Fruit fly (Drosophila melanogaster): Measurements from ENCODE around the gene CG7953.

The CG7953 gene

dm6 chr2L:13835959-13836358, 11.8 kb upstream of the CG7953 start:
- no peak for TF ChIP-seq CG12768 (GFP tag; optimal IDR thresholded peaks at IDR 0.05)
- no peak for TF ChIP-seq CG7101 (tag; optimal IDR thresholded peaks at IDR 0.05)
- no peak for TF ChIP-seq cnc (optimal IDR thresholded peaks at IDR 0.05)
- no peak for TF ChIP-seq toe (GFP tag; optimal IDR thresholded peaks at IDR 0.05)
- no peak for TF ChIP-seq Crg-1 (GFP tag; optimal IDR thresholded peaks at IDR 0.05)
- no peak for TF ChIP-seq CG5204 (GFP tag; optimal IDR thresholded peaks at IDR 0.05)
- no peak for TF ChIP-seq bab1 (GFP tag; optimal IDR thresholded peaks at IDR 0.05)
- no peak for TF ChIP-seq Hr96 (GFP tag; optimal IDR thresholded peaks at IDR 0.05)
- no peak for TF ChIP-seq Mnt (GFP tag; optimal IDR thresholded peaks at IDR 0.05)
- TF ChIP-seq cic (GFP tag; optimal IDR thresholded peaks at IDR 0.05), result no peak
- TF ChIP-seq CG7045 (GFP tag; optimal IDR thresholded peaks at IDR 0.05), result no peak
- TF ChIP-seq Clk (GFP tag; optimal IDR thresholded peaks at IDR 0.05), result no peak
- no peak for TF ChIP-seq CG33017 (tag; optimal IDR thresholded peaks at IDR 0.05)
- TF ChIP-seq kay (GFP tag; ENCODE audit: borderline replicate concordance), result no peak
- no peak for TF ChIP-seq CG11617 (GFP tag; optimal IDR thresholded peaks at IDR 0.05)
- TF ChIP-seq ovo (GFP tag; optimal IDR thresholded peaks at IDR 0.05), result no peak

dm6 chr2L:13837579-13837978, 10.1 kb upstream of the CG7953 start:
- TF ChIP-seq Hr96 (GFP tag; optimal IDR thresholded peaks at IDR 0.05) (no peak), cic (GFP tag; optimal IDR thresholded peaks at IDR 0.05) (no peak), Mnt (GFP tag; optimal IDR thresholded peaks at IDR 0.05) (no peak), toe (GFP tag; optimal IDR thresholded peaks at IDR 0.05) (no peak), CG33017 (tag; optimal IDR thresholded peaks at IDR 0.05) (no peak), CG1620 (GFP tag; optimal IDR thresholded peaks at IDR 0.05) (no peak), pad (GFP tag; optimal IDR thresholded peaks at IDR 0.05) (no peak), CG7101 (tag; optimal IDR thresholded peaks at IDR 0.05) (no peak), tj (GFP tag; optimal IDR thresholded peaks at IDR 0.05) (no peak), CG12768 (GFP tag; optimal IDR thresholded peaks at IDR 0.05) (no peak), kay (GFP tag; ENCODE audit: borderline replicate concordance) (no peak), Crg-1 (GFP tag; optimal IDR thresholded peaks at IDR 0.05) (no peak), ovo (GFP tag; optimal IDR thresholded peaks at IDR 0.05) (no peak), Clk (GFP tag; optimal IDR thresholded peaks at IDR 0.05) (no peak), cnc (optimal IDR thresholded peaks at IDR 0.05) (no peak), bab1 (GFP tag; optimal IDR thresholded peaks at IDR 0.05) (no peak), CG5204 (GFP tag; optimal IDR thresholded peaks at IDR 0.05) (no peak)

DNA sequence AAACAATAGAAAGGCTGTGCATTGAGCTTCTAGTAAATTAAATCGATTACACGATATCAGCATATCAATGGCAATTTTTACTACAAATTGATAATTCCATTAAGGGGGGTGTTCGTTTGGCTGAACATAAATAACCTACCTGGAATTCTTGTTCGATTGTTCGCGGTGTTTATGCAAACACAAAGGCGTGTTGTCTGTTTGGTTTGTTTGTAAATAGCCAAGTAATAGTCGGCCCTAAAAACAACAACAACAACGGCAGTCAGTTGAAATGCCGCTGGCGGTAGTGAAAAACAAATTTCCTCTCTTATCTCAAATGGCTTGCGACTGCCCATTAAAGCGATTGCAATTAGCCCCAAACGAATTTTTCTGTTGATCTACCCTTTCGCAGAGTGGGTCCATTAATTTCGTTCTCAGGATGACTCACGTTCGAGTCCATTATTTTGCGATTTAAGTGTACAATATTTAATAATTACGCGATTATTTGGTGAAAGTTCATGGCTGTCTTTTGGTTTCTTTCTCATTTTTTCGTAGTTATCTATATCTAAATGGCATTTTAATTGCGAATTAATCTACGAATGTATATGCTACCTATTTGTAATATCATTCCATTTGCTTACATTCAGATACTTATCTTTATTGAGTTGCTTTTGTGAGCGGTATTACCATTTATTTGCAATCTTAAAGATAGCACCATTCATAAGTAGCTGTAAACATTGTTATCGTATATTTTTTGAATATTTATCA, 8.9 kb upstream of the CG7953 start:
- TF ChIP-seq bab1 (GFP tag; optimal IDR thresholded peaks at IDR 0.05), result no peak
- no peak for TF ChIP-seq ovo (GFP tag; optimal IDR thresholded peaks at IDR 0.05)
- peak; percentile 93 for TF ChIP-seq cic (GFP tag; optimal IDR thresholded peaks at IDR 0.05)
- no peak for TF ChIP-seq tj (GFP tag; optimal IDR thresholded peaks at IDR 0.05)
- peak; percentile 78 for TF ChIP-seq CG33017 (tag; optimal IDR thresholded peaks at IDR 0.05)
- TF ChIP-seq CG12768 (GFP tag; optimal IDR thresholded peaks at IDR 0.05), result peak; percentile 55
- no peak for TF ChIP-seq toe (GFP tag; optimal IDR thresholded peaks at IDR 0.05)
- no peak for TF ChIP-seq Mnt (GFP tag; optimal IDR thresholded peaks at IDR 0.05)
- peak; percentile 10 for TF ChIP-seq CG5204 (GFP tag; optimal IDR thresholded peaks at IDR 0.05)
- no peak for TF ChIP-seq cnc (optimal IDR thresholded peaks at IDR 0.05)
- peak; percentile 50 for TF ChIP-seq CG7101 (tag; optimal IDR thresholded peaks at IDR 0.05)
- peak; percentile 71 for TF ChIP-seq CG7045 (GFP tag; optimal IDR thresholded peaks at IDR 0.05)
- peak; percentile 4 for TF ChIP-seq Crg-1 (GFP tag; optimal IDR thresholded peaks at IDR 0.05)
- no peak for TF ChIP-seq Hr96 (GFP tag; optimal IDR thresholded peaks at IDR 0.05)
- peak; percentile 43 for TF ChIP-seq Clk (GFP tag; optimal IDR thresholded peaks at IDR 0.05)
- no peak for TF ChIP-seq CG14711 (tag; optimal IDR thresholded peaks at IDR 0.05)
- TF ChIP-seq kay (GFP tag; ENCODE audit: borderline replicate concordance), result peak; percentile 84
- TF ChIP-seq CG1620 (GFP tag; optimal IDR thresholded peaks at IDR 0.05), result no peak
- TF ChIP-seq CG11617 (GFP tag; optimal IDR thresholded peaks at IDR 0.05), result peak; percentile 71
- peak; percentile 32 for TF ChIP-seq pad (GFP tag; optimal IDR thresholded peaks at IDR 0.05)

DNA sequence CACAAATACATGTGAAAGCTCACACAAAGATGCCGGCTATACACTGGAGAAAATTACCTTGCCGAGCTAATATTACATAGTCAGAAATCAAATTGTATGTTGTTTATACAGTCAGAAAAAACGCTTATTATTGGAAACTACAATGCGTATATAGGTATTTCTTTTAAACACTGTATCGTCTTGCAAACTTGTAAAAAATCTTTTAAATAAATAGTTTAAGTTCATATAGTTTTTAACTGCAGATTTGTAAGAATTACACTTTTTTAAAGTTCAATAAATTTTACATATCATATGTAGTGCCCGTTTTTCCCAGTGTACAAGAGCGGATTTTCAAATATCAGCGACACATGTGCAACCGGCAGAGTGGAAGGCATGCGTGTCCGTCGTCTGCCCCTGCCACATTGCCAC, 8.0 kb upstream of the CG7953 start:
- TF ChIP-seq CG1620 (GFP tag; optimal IDR thresholded peaks at IDR 0.05) (peak; percentile 22), CG5204 (GFP tag; optimal IDR thresholded peaks at IDR 0.05) (peak; percentile 38), CG12768 (GFP tag; optimal IDR thresholded peaks at IDR 0.05) (no peak), ovo (GFP tag; optimal IDR thresholded peaks at IDR 0.05) (no peak), cic (GFP tag; optimal IDR thresholded peaks at IDR 0.05) (no peak), CG14711 (tag; optimal IDR thresholded peaks at IDR 0.05) (peak; percentile 40), CG33017 (tag; optimal IDR thresholded peaks at IDR 0.05) (peak; percentile 29), Crg-1 (GFP tag; optimal IDR thresholded peaks at IDR 0.05) (no peak), kay (GFP tag; ENCODE audit: borderline replicate concordance) (peak; percentile 81), CG7101 (tag; optimal IDR thresholded peaks at IDR 0.05) (peak; percentile 31), CG11617 (GFP tag; optimal IDR thresholded peaks at IDR 0.05) (peak; percentile 37), pad (GFP tag; optimal IDR thresholded peaks at IDR 0.05) (no peak), Mnt (GFP tag; optimal IDR thresholded peaks at IDR 0.05) (no peak), Hr96 (GFP tag; optimal IDR thresholded peaks at IDR 0.05) (peak; percentile 2), tj (GFP tag; optimal IDR thresholded peaks at IDR 0.05) (no peak), CG7045 (GFP tag; optimal IDR thresholded peaks at IDR 0.05) (peak; percentile 31), cnc (optimal IDR thresholded peaks at IDR 0.05) (no peak), toe (GFP tag; optimal IDR thresholded peaks at IDR 0.05) (peak; percentile 8), bab1 (GFP tag; optimal IDR thresholded peaks at IDR 0.05) (peak; percentile 68), Clk (GFP tag; optimal IDR thresholded peaks at IDR 0.05) (no peak)

dm6 chr2L:13841508-13841907, 6.2 kb upstream of the CG7953 start, which contains the start of gene CG33307:
CG33307 (minus strand) TSS chr2L:13841520.
- TF ChIP-seq tj (GFP tag; optimal IDR thresholded peaks at IDR 0.05) (no peak), CG7101 (tag; optimal IDR thresholded peaks at IDR 0.05) (no peak), cic (GFP tag; optimal IDR thresholded peaks at IDR 0.05) (no peak)
